Worm (Caenorhabditis elegans): ENCODE results near the gene sre-6.

The sre-6 gene

DNA sequence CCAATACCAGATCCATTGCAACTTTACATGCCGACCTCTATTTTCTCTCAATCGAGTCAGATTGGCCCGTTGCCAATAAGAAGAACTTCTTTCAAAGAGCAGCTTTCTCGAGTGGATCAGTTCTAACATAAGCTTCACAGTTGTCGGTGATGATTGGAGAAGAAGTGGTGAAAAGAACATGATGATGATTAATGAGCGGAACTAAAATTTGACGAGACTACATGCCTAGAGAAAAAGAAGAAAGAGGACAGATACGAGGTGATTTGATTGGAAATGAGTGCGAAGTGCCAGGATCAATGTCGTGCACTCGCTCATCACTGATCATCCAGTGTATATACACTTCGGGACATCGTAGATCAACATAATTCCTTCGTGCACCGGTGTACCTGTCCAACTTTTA is 34.9 kb downstream of the sre-6 start:
- TF ChIP-seq C08G9.2 (tag; optimal IDR thresholded peaks at IDR 0.05) (no peak), sox-4 (tag; optimal IDR thresholded peaks at IDR 0.05) (no peak), rnt-1 (tag; optimal IDR thresholded peaks at IDR 0.05) (peak; percentile 19), nfya-1 (tag; optimal IDR thresholded peaks at IDR 0.05) (peak; percentile 32), pha-4 (tag; optimal IDR thresholded peaks at IDR 0.05) (no peak), ceh-18 (tag; optimal IDR thresholded peaks at IDR 0.05) (peak; percentile 73), ceh-30 (tag; optimal IDR thresholded peaks at IDR 0.05) (no peak), unc-55 (GFP tag; optimal IDR thresholded peaks at IDR 0.05) (peak; percentile 92), nhr-11 (tag; optimal IDR thresholded peaks at IDR 0.05) (no peak)

DNA sequence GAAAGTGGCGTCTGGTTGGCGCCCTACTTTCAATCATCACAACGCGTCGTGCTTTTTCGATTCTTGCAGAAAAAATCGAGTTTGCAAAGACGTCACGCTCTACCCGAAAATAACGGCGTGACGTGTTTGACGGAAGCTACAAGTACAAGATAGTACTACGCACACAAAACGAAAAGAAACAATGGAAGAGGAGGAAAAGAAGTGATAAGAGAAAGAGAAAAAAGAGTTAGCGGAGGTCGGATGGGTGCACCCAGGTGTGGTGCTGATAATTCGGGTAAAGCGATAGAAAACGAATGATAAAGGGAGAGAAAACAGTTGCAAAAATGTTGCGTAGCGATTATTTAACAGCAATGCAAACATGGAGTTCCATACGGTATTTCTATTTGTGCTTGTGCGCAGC is 35.9 kb downstream of the sre-6 start:
- TF ChIP-seq elt-2 (tag; optimal IDR thresholded peaks at IDR 0.05) (peak; percentile 88), K02D7.2 (tag; optimal IDR thresholded peaks at IDR 0.05) (no peak)

ce11 chrV:10725424-10725951 is 37.1 kb downstream of the sre-6 start:
- TF ChIP-seq tbx-2 (tag; optimal IDR thresholded peaks at IDR 0.05) (no peak), ztf-16 (tag; optimal IDR thresholded peaks at IDR 0.05) (no peak), lim-6 (tag; optimal IDR thresholded peaks at IDR 0.05) (no peak), ahr-1 (tag; optimal IDR thresholded peaks at IDR 0.05) (no peak), pqm-1 (tag; optimal IDR thresholded peaks at IDR 0.05) (no peak), sox-2 (GFP tag; IDR thresholded peaks at IDR 0.05) (no peak), gmeb-2 (tag; optimal IDR thresholded peaks at IDR 0.05) (no peak), C08G9.2 (tag; optimal IDR thresholded peaks at IDR 0.05) (no peak), hlh-30 (tag; optimal IDR thresholded peaks at IDR 0.05; ENCODE audit: insufficient read depth) (no peak), sox-4 (tag; optimal IDR thresholded peaks at IDR 0.05) (no peak), T23F11.4 (GFP tag; optimal IDR thresholded peaks at IDR 0.05) (no peak)

- TF ChIP-seq pqm-1 (tag; optimal IDR thresholded peaks at IDR 0.05) (no peak), pat-9 (tag; optimal IDR thresholded peaks at IDR 0.05) (no peak), unc-3 (GFP tag; conservative IDR thresholded peaks at IDR 0.05) (no peak), unc-3 (tag; optimal IDR thresholded peaks at IDR 0.05) (no peak), ceh-2 (tag; optimal IDR thresholded peaks at IDR 0.05) (no peak), fkh-10 (GFP tag; optimal IDR thresholded peaks at IDR 0.05) (no peak), ref-2 (tag; optimal IDR thresholded peaks at IDR 0.05) (no peak), elt-2 (tag; optimal IDR thresholded peaks at IDR 0.05) (no peak), npax-4 (tag; optimal IDR thresholded peaks at IDR 0.05) (no peak), eyg-1 (tag; optimal IDR thresholded peaks at IDR 0.05) (no peak), madf-2 (tag; optimal IDR thresholded peaks at IDR 0.05) (no peak), hlh-6 (tag; optimal IDR thresholded peaks at IDR 0.05) (no peak), ceh-48 (tag; optimal IDR thresholded peaks at IDR 0.05) (no peak), sdc-2 (tag; optimal IDR thresholded peaks at IDR 0.05) (no peak)
Observed at ce11 chrV:10724472-10724871, 38.1 kb downstream of the sre-6 start.

DNA sequence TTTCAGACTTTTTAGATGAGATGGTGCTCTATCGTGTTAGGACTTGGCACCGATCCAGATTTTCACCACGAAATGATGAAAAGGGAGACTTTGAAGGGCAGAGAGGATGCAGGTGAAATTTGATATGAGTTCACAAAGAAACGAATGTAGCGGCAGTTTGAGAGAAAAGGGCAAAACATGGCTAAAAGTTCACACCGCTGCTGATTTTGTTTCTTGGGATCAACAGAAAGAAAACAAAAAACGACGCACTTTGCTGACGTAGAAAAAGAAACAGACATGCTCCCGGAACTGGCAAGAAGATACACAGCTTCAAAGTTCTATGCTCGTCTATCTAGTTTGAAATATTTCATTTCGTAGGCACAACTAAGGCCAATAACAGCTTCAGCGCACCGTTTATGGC is 39.0 kb downstream of the sre-6 start:
- TF ChIP-seq unc-55 (GFP tag; optimal IDR thresholded peaks at IDR 0.05) (no peak), nhr-11 (tag; optimal IDR thresholded peaks at IDR 0.05) (no peak), elt-4 (tag; optimal IDR thresholded peaks at IDR 0.05) (no peak), fkh-10 (GFP tag; optimal IDR thresholded peaks at IDR 0.05) (no peak), ceh-2 (tag; optimal IDR thresholded peaks at IDR 0.05) (no peak), ceh-34 (tag; optimal IDR thresholded peaks at IDR 0.05) (peak; percentile 22), hlh-13 (GFP tag; optimal IDR thresholded peaks at IDR 0.05) (no peak)
